Worm (Caenorhabditis elegans): ENCODE data around the gene dct-6.

Gene dct-6

DNA sequence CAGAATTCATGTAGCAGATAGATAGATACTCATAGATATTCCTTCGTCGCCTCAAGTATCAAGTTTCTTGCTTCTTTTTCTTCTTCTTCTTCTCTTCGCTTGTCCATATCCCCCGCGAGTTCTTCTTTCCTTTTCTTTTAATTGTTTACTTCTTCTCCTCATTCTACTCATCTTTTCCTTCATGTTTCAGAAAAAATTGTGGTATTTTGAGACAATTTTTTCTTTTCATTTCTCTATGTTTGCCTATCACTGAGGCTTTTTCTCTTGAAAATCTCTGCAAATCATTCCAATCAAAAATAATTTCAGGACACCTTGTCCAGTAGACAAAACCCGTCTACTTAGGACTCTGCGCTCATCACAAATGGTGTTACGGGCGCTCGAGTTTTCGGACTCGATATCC is 26.7 kb downstream of the dct-6 start, which contains the start of gene T04C9.1:
T04C9.1 (plus strand) TSS at position 301 of the 400 bp plus-strand sequence.
- TF ChIP-seq nhr-71 (tag; optimal IDR thresholded peaks at IDR 0.05) (no peak), nhr-237 (tag; optimal IDR thresholded peaks at IDR 0.05) (no peak), ceh-8 (GFP tag; optimal IDR thresholded peaks at IDR 0.05) (no peak), isw-1 (GFP tag; IDR thresholded peaks at IDR 0.05) (no peak), hpl-2 (GFP tag; optimal IDR thresholded peaks at IDR 0.05) (no peak), nhr-77 (tag; optimal IDR thresholded peaks at IDR 0.05) (no peak), ceh-63 (GFP tag; optimal IDR thresholded peaks at IDR 0.05) (no peak), nhr-47 (tag; optimal IDR thresholded peaks at IDR 0.05) (no peak), nhr-85 (tag) (no peak), sptf-1 (tag; optimal IDR thresholded peaks at IDR 0.05) (no peak), egl-13 (tag; optimal IDR thresholded peaks at IDR 0.05) (no peak), xbp-1 (tag; optimal IDR thresholded peaks at IDR 0.05) (no peak), rnt-1 (tag; optimal IDR thresholded peaks at IDR 0.05) (no peak), lin-13 (GFP tag; optimal IDR thresholded peaks at IDR 0.05) (no peak), sup-37 (GFP tag; optimal IDR thresholded peaks at IDR 0.05) (no peak), tlp-1 (tag; optimal IDR thresholded peaks at IDR 0.05) (no peak)

DNA sequence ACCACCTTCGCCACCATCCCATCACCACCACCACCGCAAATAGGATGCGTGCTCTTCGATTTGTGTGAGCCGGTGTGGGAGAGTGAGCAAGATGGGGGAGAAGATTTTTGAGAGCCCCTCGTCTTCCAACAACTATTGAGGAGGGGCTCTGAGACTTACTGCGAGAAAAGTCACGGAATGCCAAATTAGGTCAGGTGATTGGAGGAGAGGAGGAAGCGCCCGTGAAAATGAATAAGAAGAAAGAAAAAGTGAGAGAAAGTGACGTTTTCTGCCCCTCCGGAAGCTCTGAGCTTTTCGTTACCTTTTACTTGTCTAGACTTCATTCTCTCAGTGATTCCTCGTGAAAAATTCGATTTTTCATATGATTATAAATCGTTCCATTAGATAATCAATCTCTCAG is 32.4 kb downstream of the dct-6 start:
- TF ChIP-seq mab-9 (GFP tag; IDR thresholded peaks at IDR 0.05) (0 out of 2 replicates have a peak, but pooled peaks have one; percentile 7), mef-2 (tag; optimal IDR thresholded peaks at IDR 0.05) (no peak), unc-86 (tag; optimal IDR thresholded peaks at IDR 0.05) (peak; percentile 67), lin-14 (GFP tag; optimal IDR thresholded peaks at IDR 0.05) (peak; percentile 55), xbp-1 (tag; optimal IDR thresholded peaks at IDR 0.05) (no peak), fkh-8 (tag; optimal IDR thresholded peaks at IDR 0.05) (peak; percentile 36), egl-27 (tag; optimal IDR thresholded peaks at IDR 0.05) (no peak), ceh-8 (GFP tag; optimal IDR thresholded peaks at IDR 0.05) (peak; percentile 37), elt-3 (tag; optimal IDR thresholded peaks at IDR 0.05) (no peak)

DNA sequence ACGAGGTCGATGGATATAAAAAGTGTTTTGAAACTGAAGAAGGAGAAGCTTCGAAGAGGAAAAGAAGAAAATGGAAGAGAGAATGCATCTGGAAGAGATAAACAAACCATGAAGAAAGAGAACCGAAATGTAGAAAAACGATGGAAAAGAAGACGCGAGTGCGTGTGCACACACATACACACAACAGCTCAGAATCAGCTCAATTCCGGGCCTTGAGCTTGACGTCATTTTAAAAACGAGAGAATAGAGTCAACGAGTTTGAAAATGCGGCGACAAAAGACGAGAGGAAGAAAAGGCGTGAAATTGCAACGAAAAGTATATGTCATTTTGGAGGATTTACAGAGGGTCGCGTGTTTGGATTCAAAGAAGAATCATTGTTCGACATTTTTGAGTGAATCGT is 33.4 kb downstream of the dct-6 start:
- peak; percentile 44 for TF ChIP-seq pax-3 (tag; optimal IDR thresholded peaks at IDR 0.05)
- TF ChIP-seq hlh-17 (GFP tag; optimal IDR thresholded peaks at IDR 0.05; ENCODE audit: borderline replicate concordance): no peak
- no peak for TF ChIP-seq C04F5.9 (tag; optimal IDR thresholded peaks at IDR 0.05)
- TF ChIP-seq dsc-1 (tag; optimal IDR thresholded peaks at IDR 0.05): peak; percentile 77
- no peak for TF ChIP-seq ces-1 (GFP tag; optimal IDR thresholded peaks at IDR 0.05)
- TF ChIP-seq mep-1 (tag; optimal IDR thresholded peaks at IDR 0.05): no peak
- TF ChIP-seq alr-1 (tag; optimal IDR thresholded peaks at IDR 0.05; ENCODE audit: borderline replicate concordance): no peak
- TF ChIP-seq lin-14 (GFP tag; optimal IDR thresholded peaks at IDR 0.05): peak; percentile 80
- TF ChIP-seq efl-1 (optimal IDR thresholded peaks at IDR 0.05): peak in 1 of 2 experiments; percentile 20
- TF ChIP-seq efl-1 (GFP tag; optimal IDR thresholded peaks at IDR 0.05 in 1 of 2): no peak
- TF ChIP-seq fkh-4 (tag; optimal IDR thresholded peaks at IDR 0.05; ENCODE audit: borderline replicate concordance): no peak
- TF ChIP-seq nhr-71 (tag; optimal IDR thresholded peaks at IDR 0.05): peak; percentile 52
- TF ChIP-seq egl-27 (tag; optimal IDR thresholded peaks at IDR 0.05): no peak
- peak; percentile 74 for TF ChIP-seq fkh-8 (tag; optimal IDR thresholded peaks at IDR 0.05)
- no peak for TF ChIP-seq elt-3 (tag; optimal IDR thresholded peaks at IDR 0.05)
- TF ChIP-seq nhr-28 (tag; optimal IDR thresholded peaks at IDR 0.05): no peak
- no peak for TF ChIP-seq elt-2 (tag; optimal IDR thresholded peaks at IDR 0.05)
- TF ChIP-seq mdl-1 (tag; optimal IDR thresholded peaks at IDR 0.05): no peak
- TF ChIP-seq unc-62 (GFP tag; optimal IDR thresholded peaks at IDR 0.05): no peak
- TF ChIP-seq nhr-47 (tag; optimal IDR thresholded peaks at IDR 0.05): peak; percentile 17
- TF ChIP-seq nhr-12 (tag; optimal IDR thresholded peaks at IDR 0.05): no peak
- no peak for TF ChIP-seq ceh-8 (GFP tag; optimal IDR thresholded peaks at IDR 0.05)
- TF ChIP-seq vab-15 (tag; optimal IDR thresholded peaks at IDR 0.05): no peak
- no peak for TF ChIP-seq egl-13 (tag; optimal IDR thresholded peaks at IDR 0.05)
- peak in 2 of 3 experiments; percentile 14 to 43 for TF ChIP-seq ceh-82 (tag; optimal IDR thresholded peaks at IDR 0.05)
- TF ChIP-seq xbp-1 (tag; optimal IDR thresholded peaks at IDR 0.05): peak; percentile 32
- 0 out of 2 replicates have a peak, but pooled peaks have one; percentile 7 for TF ChIP-seq isw-1 (GFP tag; IDR thresholded peaks at IDR 0.05)
- peak; percentile 23 for TF ChIP-seq swsn-7 (tag; optimal IDR thresholded peaks at IDR 0.05)
- TF ChIP-seq nhr-19 (GFP tag; conservative IDR thresholded peaks at IDR 0.05): 0 out of 2 replicates have a peak, but pooled peaks have one; percentile 2
- TF ChIP-seq sptf-1 (tag; optimal IDR thresholded peaks at IDR 0.05): no peak
- TF ChIP-seq ets-5 (GFP tag; IDR thresholded peaks at IDR 0.05): no peak
- TF ChIP-seq lin-35 (GFP tag; optimal IDR thresholded peaks at IDR 0.05): peak in 1 of 2 experiments; percentile 35
- TF ChIP-seq efl-3 (GFP tag; optimal IDR thresholded peaks at IDR 0.05): no peak
- no peak for TF ChIP-seq lin-15B (tag; optimal IDR thresholded peaks at IDR 0.05)
- TF ChIP-seq nhr-11 (tag; optimal IDR thresholded peaks at IDR 0.05): no peak

Measured in whole organism, L1 larva.